Worm (Caenorhabditis elegans) whole organism, late embryonic: ENCODE results near the gene pat-12.

Source experiments
- nhr-232 ChIP-seq: sonication (generic microtip); optimal IDR thresholded peaks from 2 replicates; lab custom pipeline; 2016; ENCODE audit warnings: missing genetic modification characterization, missing compliant biosample characterization
- pha-4 ChIP-seq: fragments of 150-350 bp; optimal IDR thresholded peaks from 2 replicates; lab custom pipeline; 2018; ENCODE audit warnings: missing biosample characterization, missing genetic modification reagents, missing genetic modification characterization

DNA sequence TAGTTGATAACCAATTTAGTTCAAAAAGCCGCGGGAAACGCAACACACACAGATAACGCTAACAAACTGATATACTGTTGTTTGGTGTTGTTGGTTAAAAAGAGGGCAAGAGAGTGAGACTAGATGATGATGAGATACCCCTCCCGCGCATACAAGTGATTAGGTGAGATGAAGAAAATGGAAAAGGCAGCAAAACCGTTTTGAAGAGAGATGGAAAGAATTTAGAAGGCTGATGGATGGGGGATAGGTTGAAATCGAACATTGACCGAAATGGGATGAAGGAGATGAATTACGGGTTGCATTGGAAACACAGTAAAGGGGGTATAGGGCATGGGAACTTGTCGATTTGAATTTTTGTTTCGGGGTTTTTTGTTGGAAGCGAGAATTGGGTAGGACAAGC lies 3.4 kb downstream of the pat-12 start:
- TF ChIP-seq nhr-232 (tag; lab: Kevin White, UChicago) (no peak), pha-4 (tag; lab: Kevin White, UChicago) (no peak)
